Worm (Caenorhabditis elegans): ENCODE data around the gene M03F8.6.

The M03F8.6 gene

DNA sequence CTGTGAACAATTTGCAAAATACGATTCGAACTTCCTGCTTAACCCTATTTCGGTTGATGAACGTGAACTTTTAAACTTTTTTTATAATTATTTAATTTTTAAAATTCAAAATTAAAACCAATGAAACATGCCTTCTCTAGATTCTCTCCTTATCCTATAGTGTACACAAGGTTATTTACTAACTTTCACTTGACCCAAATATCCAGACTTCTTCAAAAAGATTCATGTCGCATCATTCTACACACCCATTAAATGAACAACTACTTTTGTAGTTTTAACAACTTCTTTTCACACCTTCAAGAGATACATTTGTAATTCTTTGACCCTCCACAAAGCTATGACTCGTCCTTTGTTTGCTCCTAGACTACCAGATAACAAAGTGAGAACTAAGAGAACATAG, 28.1 kb upstream of the M03F8.6 start:
- no peak for TF ChIP-seq ztf-29 (GFP tag; IDR thresholded peaks at IDR 0.05)
- TF ChIP-seq T22C8.4 (GFP tag; IDR thresholded peaks at IDR 0.05), result no peak
- no peak for TF ChIP-seq med-1 (GFP tag; optimal IDR thresholded peaks at IDR 0.05; ENCODE audit: insufficient read depth)
- TF ChIP-seq klf-2 (GFP tag; conservative IDR thresholded peaks at IDR 0.05), result no peak
- TF ChIP-seq cog-1 (tag; optimal IDR thresholded peaks at IDR 0.05), result no peak
- TF ChIP-seq ztf-23 (GFP tag; IDR thresholded peaks at IDR 0.05), result no peak
- no peak for TF ChIP-seq tab-1 (GFP tag; IDR thresholded peaks at IDR 0.05)
- no peak for TF ChIP-seq ref-1 (GFP tag; conservative IDR thresholded peaks at IDR 0.05)
- TF ChIP-seq flt-1 (GFP tag; IDR thresholded peaks at IDR 0.05), result no peak

DNA sequence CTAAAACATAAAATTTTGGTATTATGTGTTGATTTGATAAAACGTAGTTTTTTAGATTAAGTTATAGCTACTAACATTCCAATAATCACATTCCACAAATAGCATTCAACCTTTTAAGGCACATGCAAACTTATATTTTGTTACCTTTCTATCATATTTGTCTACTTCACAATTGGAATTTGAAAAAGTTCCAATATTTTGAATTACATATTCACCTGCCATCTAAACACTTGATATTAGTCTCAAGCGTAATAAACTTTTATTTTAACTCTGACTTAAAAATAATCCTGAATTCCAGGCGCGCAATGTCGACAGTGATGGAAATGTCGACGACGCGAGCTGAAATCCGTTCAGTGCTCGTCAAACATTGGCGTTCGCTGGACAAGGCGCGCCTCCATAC, 21.1 kb upstream of the M03F8.6 start, which contains the start of gene acy-2:
Gene acy-2 (plus strand): TSS at position 301 of the 400 bp plus-strand sequence.
- TF ChIP-seq tab-1 (GFP tag; IDR thresholded peaks at IDR 0.05) (no peak), ztf-29 (GFP tag; IDR thresholded peaks at IDR 0.05) (no peak), T22C8.4 (GFP tag; IDR thresholded peaks at IDR 0.05) (no peak), ref-1 (GFP tag; conservative IDR thresholded peaks at IDR 0.05) (no peak), med-1 (GFP tag; optimal IDR thresholded peaks at IDR 0.05; ENCODE audit: insufficient read depth) (no peak)

DNA sequence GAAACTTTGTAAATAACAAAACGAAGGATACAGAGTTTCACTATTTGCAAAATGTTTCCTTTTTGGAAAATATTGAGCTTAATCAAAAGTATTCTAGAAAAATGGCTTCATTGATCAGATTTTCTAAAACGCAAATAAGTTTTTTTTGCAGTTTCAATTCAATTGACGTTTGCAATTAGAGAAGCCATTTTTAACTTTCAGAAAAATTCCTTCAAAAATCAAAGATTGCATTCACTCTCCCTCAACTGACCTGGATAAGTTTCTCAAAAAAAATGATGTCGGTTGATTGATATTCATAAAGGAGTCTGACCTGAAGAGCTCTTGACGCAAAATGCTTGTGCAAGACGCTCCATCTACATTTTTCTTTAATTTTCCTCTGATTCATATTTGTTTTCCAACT, 19.1 kb upstream of the M03F8.6 start:
- TF ChIP-seq ztf-29 (GFP tag; IDR thresholded peaks at IDR 0.05), result no peak
- no peak for TF ChIP-seq flt-1 (GFP tag; IDR thresholded peaks at IDR 0.05)
- no peak for TF ChIP-seq tab-1 (GFP tag; IDR thresholded peaks at IDR 0.05)
- TF ChIP-seq med-1 (GFP tag; optimal IDR thresholded peaks at IDR 0.05; ENCODE audit: insufficient read depth), result no peak
- no peak for TF ChIP-seq ref-1 (GFP tag; conservative IDR thresholded peaks at IDR 0.05)
- no peak for TF ChIP-seq T22C8.4 (GFP tag; IDR thresholded peaks at IDR 0.05)
- TF ChIP-seq cog-1 (tag; optimal IDR thresholded peaks at IDR 0.05), result no peak
- no peak for TF ChIP-seq klf-2 (GFP tag; conservative IDR thresholded peaks at IDR 0.05)
- TF ChIP-seq ztf-23 (GFP tag; IDR thresholded peaks at IDR 0.05), result no peak

DNA sequence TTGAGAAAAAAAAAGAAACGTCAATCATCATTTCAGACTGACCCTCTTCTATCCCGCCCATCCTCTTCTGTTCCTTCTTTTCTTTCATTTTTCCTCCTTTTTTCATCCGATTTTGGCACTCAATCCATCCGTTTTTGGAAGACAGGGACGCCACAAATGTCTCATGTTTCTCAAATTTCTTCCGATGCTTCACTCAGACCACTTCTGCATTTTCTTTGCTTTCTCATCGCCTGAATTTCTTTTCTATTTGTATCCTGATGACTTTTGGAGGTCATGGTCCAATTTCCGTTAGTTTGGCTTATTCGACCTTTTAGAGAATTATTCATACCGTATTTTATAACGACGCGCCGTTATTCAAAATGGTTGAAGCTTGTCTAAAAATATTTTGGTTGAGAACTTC, 17.9 kb upstream of the M03F8.6 start:
- no peak for TF ChIP-seq tab-1 (GFP tag; IDR thresholded peaks at IDR 0.05)

DNA sequence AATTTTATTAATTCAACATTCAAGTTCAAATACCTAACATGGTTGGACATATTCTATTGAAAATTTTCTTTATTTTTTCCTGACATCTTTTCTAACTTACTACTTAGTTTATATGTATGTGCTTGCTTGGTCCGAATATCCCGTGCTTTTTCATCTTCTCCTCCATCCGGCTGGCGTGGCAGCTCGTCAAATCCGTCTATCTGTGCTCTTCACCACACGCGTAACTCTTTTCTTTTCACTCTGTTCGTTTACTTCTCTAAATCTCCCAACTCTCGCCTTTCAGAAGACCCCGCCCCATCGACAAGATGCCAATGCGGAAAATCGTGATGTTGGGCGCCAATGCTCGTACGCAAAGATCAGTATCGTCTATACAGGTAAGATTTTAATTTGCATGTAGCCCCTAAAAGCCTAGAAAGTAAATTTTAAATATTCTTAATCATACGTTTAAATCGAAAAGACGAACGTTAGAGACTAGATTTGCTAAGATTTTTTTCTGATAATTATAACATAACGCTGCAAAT, 10.1 kb upstream of the M03F8.6 start:
- TF ChIP-seq klf-2 (GFP tag; conservative IDR thresholded peaks at IDR 0.05) (no peak), cog-1 (tag; optimal IDR thresholded peaks at IDR 0.05) (no peak), ztf-23 (GFP tag; IDR thresholded peaks at IDR 0.05) (no peak), tab-1 (GFP tag; IDR thresholded peaks at IDR 0.05) (no peak), flt-1 (GFP tag; IDR thresholded peaks at IDR 0.05) (no peak), ztf-29 (GFP tag; IDR thresholded peaks at IDR 0.05) (no peak), med-1 (GFP tag; optimal IDR thresholded peaks at IDR 0.05; ENCODE audit: insufficient read depth) (no peak), T22C8.4 (GFP tag; IDR thresholded peaks at IDR 0.05) (no peak), ref-1 (GFP tag; conservative IDR thresholded peaks at IDR 0.05) (no peak)

DNA sequence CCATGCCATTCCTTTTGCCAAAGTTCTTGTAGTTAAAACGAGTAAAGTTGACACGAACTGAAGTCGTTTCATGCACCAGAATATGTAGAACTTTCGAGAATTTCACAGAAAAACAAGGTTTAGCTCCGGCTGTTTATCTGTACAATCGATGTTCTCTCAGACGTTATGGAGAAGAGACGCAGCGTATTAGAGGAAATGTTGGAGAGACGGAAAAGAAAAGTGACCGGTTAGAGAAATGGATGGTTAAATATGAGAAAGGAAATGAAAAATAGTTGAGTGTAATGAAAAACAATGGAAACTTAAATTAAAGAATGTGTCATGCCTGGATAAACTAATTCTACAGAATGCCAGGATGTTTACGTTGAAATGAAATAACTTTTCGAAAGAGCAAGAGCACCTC, 9.0 kb upstream of the M03F8.6 start, which contains the start of gene pcm-1:
Gene pcm-1 (minus strand): TSS at position 187 of the 400 bp plus-strand sequence.
- TF ChIP-seq T22C8.4 (GFP tag; IDR thresholded peaks at IDR 0.05), result no peak
- no peak for TF ChIP-seq ztf-23 (GFP tag; IDR thresholded peaks at IDR 0.05)
- TF ChIP-seq klf-2 (GFP tag; conservative IDR thresholded peaks at IDR 0.05), result no peak
- no peak for TF ChIP-seq med-1 (GFP tag; optimal IDR thresholded peaks at IDR 0.05; ENCODE audit: insufficient read depth)
- TF ChIP-seq cog-1 (tag; optimal IDR thresholded peaks at IDR 0.05), result no peak
- TF ChIP-seq ztf-29 (GFP tag; IDR thresholded peaks at IDR 0.05), result no peak
- no peak for TF ChIP-seq tab-1 (GFP tag; IDR thresholded peaks at IDR 0.05)

DNA sequence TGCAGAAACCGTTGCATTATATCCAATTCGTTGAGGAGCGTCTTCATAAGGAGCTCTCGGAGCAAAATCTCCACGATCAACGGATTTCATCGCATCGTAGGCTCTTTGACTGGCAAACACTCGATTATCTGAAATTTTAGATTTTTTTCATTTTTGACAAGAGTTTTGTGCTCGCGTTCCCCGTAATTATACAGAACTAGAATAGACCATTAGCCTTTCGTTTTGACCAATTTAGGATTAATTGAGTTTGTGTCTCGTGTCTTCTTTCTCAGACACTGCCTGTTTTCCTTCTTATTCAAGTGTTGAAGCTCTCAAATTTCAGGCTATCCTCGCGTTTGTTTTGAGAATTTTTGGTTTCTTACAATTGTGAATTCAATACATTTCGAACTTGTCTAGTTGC, 8.4 kb upstream of the M03F8.6 start:
- TF ChIP-seq ztf-29 (GFP tag; IDR thresholded peaks at IDR 0.05) (no peak), ztf-23 (GFP tag; IDR thresholded peaks at IDR 0.05) (no peak), T22C8.4 (GFP tag; IDR thresholded peaks at IDR 0.05) (no peak), ref-1 (GFP tag; conservative IDR thresholded peaks at IDR 0.05) (no peak), med-1 (GFP tag; optimal IDR thresholded peaks at IDR 0.05; ENCODE audit: insufficient read depth) (no peak), cog-1 (tag; optimal IDR thresholded peaks at IDR 0.05) (no peak), tab-1 (GFP tag; IDR thresholded peaks at IDR 0.05) (no peak), klf-2 (GFP tag; conservative IDR thresholded peaks at IDR 0.05) (no peak), flt-1 (GFP tag; IDR thresholded peaks at IDR 0.05) (no peak)

DNA sequence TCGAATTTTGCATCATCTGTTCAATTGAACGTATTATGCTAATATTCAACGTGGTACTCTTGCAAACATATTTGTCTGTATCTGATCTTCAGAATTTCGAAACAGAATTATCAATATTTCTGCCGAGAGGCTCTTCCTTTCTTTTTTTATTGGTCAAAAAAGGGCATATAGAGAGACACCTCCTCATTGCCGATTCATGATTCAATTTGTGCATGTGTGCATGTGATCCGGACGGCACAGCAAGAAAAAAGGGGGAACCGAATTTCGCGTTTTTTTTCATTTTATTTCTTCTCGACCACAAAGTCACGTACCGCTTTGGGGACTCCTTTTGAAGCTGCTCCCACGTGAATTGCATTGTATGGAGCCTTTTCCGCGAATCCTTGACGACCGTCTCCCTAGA, 6.9 kb upstream of the M03F8.6 start, which contains the start of gene mcp-1:
Gene mcp-1 (plus strand): TSS at position 292 of the 400 bp plus-strand sequence.
- TF ChIP-seq med-1 (GFP tag; optimal IDR thresholded peaks at IDR 0.05; ENCODE audit: insufficient read depth) (no peak), klf-2 (GFP tag; conservative IDR thresholded peaks at IDR 0.05) (no peak), T22C8.4 (GFP tag; IDR thresholded peaks at IDR 0.05) (no peak), ztf-29 (GFP tag; IDR thresholded peaks at IDR 0.05) (no peak), flt-1 (GFP tag; IDR thresholded peaks at IDR 0.05) (no peak), ztf-23 (GFP tag; IDR thresholded peaks at IDR 0.05) (no peak), ref-1 (GFP tag; conservative IDR thresholded peaks at IDR 0.05) (no peak), cog-1 (tag; optimal IDR thresholded peaks at IDR 0.05) (no peak), tab-1 (GFP tag; IDR thresholded peaks at IDR 0.05) (no peak)

DNA sequence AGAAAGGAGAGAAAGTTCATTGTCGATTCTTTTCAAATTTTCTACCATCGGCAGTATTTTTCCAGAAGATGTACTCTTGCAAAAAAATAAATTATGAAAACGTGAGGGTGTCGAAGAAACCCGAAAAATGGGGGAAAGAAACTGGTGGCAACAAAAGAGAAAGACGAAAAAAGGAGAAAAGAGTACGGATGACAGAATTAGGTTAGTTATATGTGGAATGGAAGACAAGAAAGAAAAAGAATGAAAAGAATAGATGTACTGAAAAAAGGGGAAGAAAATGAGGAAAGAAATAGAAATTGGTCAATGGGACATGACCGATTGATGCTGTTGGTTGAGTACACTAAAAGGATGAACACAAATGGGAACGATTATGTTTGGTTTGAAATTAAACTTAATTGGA, 980 bp upstream of the M03F8.6 start:
- no peak for TF ChIP-seq ztf-29 (GFP tag; IDR thresholded peaks at IDR 0.05)
- no peak for TF ChIP-seq ztf-23 (GFP tag; IDR thresholded peaks at IDR 0.05)
- no peak for TF ChIP-seq cog-1 (tag; optimal IDR thresholded peaks at IDR 0.05)
- no peak for TF ChIP-seq T22C8.4 (GFP tag; IDR thresholded peaks at IDR 0.05)
- TF ChIP-seq flt-1 (GFP tag; IDR thresholded peaks at IDR 0.05), result no peak
- no peak for TF ChIP-seq klf-2 (GFP tag; conservative IDR thresholded peaks at IDR 0.05)
- no peak for TF ChIP-seq ref-1 (GFP tag; conservative IDR thresholded peaks at IDR 0.05)
- no peak for TF ChIP-seq med-1 (GFP tag; optimal IDR thresholded peaks at IDR 0.05; ENCODE audit: insufficient read depth)
- no peak for TF ChIP-seq tab-1 (GFP tag; IDR thresholded peaks at IDR 0.05)

DNA sequence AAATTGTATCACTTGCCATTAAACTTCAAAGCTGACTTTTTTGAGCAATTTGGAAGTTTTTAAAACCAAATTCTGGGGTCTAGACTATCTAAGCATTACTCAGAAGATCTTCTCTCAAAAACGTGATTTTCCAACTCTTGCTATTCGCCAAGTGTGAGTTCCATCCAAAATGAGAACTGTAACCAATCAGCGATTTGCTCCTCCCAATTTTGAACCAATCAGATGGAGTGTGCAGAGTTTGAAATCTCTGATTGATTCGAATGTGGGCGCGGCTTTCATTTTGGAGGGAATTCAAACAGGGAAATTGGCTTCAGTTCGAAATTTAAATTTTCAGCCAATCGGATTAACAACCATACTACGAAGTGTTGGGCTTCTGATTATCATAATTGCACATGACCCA, 1.6 kb downstream of the M03F8.6 start:
- no peak for TF ChIP-seq tab-1 (GFP tag; IDR thresholded peaks at IDR 0.05)
- TF ChIP-seq T22C8.4 (GFP tag; IDR thresholded peaks at IDR 0.05), result no peak
- TF ChIP-seq ztf-23 (GFP tag; IDR thresholded peaks at IDR 0.05), result no peak
- no peak for TF ChIP-seq cog-1 (tag; optimal IDR thresholded peaks at IDR 0.05)
- no peak for TF ChIP-seq ref-1 (GFP tag; conservative IDR thresholded peaks at IDR 0.05)
- TF ChIP-seq flt-1 (GFP tag; IDR thresholded peaks at IDR 0.05), result no peak
